Fruit fly (Drosophila melanogaster): ENCODE measurements around the gene CG9592.

CG9592 gene

DNA sequence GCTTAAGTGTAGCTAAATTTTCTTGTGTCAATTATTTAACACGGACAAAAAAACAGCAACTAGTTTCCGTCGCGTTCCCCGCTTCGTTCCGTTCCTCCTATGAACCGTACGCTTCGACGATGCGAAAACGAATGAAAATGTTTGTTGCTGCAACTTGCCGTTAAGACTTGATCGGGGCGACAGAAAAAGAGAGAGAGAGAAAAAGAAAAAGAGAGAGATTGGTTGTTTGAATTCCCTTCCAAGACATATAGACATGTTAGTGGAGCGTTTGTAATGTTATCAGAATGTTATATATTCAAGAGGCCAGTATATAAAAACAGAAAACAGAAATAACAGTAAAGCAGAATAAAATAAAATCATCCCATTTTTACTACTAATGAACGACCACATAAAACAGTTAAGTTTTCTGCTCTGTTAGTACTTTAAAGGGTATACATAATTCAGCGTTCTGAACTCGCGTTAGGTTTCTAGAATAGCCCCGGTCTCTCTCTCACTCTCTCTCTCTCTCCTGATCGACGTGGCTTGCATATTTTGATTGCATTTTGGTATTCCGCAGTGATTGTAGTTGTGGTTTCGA lies 33.3 kb downstream of the CG9592 start, which contains the start of gene Gbs-70E (continued):
- peak; percentile 83 for TF ChIP-seq CG14050 (GFP tag; IDR thresholded peaks at IDR 0.05)
- peak; percentile 84 for TF ChIP-seq Dad (GFP tag; optimal IDR thresholded peaks at IDR 0.05)
- TF ChIP-seq Trl (optimal IDR thresholded peaks at IDR 0.05): peak; percentile 93 to 99
- TF ChIP-seq Trl (GFP tag; optimal IDR thresholded peaks at IDR 0.05): peak; percentile 94
- TF ChIP-seq Poxn (GFP tag; IDR thresholded peaks at IDR 0.05): peak; percentile 60; the same call in 1 of the 2 replicates
- peak; percentile 97 for TF ChIP-seq CG2712 (tag; optimal IDR thresholded peaks at IDR 0.05)
- TF ChIP-seq bsh (GFP tag; optimal IDR thresholded peaks at IDR 0.05): peak; percentile 70 to 92
- TF ChIP-seq Sry-δ (GFP tag; optimal IDR thresholded peaks at IDR 0.05): peak; percentile 34
- TF ChIP-seq ind (GFP tag; optimal IDR thresholded peaks at IDR 0.05): peak; percentile 88
- peak; percentile 92 for TF ChIP-seq dysf (GFP tag; IDR thresholded peaks at IDR 0.05)
- no peak for TF ChIP-seq Gsc (GFP tag; IDR thresholded peaks at IDR 0.05)
- TF ChIP-seq D (optimal IDR thresholded peaks at IDR 0.05): no peak
- peak; percentile 85 for TF ChIP-seq D (GFP tag; optimal IDR thresholded peaks at IDR 0.05)
- no peak for TF ChIP-seq prd (optimal IDR thresholded peaks at IDR 0.05)
- peak; percentile 95 for TF ChIP-seq prd (GFP tag; IDR thresholded peaks at IDR 0.05)
- peak; percentile 77 for TF ChIP-seq CG4854 (GFP tag; optimal IDR thresholded peaks at IDR 0.05)
- TF ChIP-seq insv (GFP tag; optimal IDR thresholded peaks at IDR 0.05): peak in 1 of 2 experiments; percentile 72
- peak; percentile 94 for TF ChIP-seq stc (GFP tag; IDR thresholded peaks at IDR 0.05)
- TF ChIP-seq CG18476 (GFP tag; optimal IDR thresholded peaks at IDR 0.05): peak; percentile 74
- TF ChIP-seq CG7745 (tag; optimal IDR thresholded peaks at IDR 0.05): peak; percentile 61
- TF ChIP-seq ftz-f1 (GFP tag; optimal IDR thresholded peaks at IDR 0.05): peak; percentile 53
- peak; percentile 82 for TF ChIP-seq fd96Cb (tag; optimal IDR thresholded peaks at IDR 0.05)
- TF ChIP-seq CG30403 (GFP tag; optimal IDR thresholded peaks at IDR 0.05): peak; percentile 95
- peak; percentile 88 for TF ChIP-seq Dek (tag; optimal IDR thresholded peaks at IDR 0.05)
- TF ChIP-seq CG9797 (GFP tag; optimal IDR thresholded peaks at IDR 0.05): peak; percentile 10
- TF ChIP-seq CG5180 (GFP tag; optimal IDR thresholded peaks at IDR 0.05): peak; percentile 82
- peak; percentile 86 for TF ChIP-seq dm (GFP tag; optimal IDR thresholded peaks at IDR 0.05)
- TF ChIP-seq yki (optimal IDR thresholded peaks at IDR 0.05): peak; percentile 88
- TF ChIP-seq CG6175 (GFP tag; IDR thresholded peaks at IDR 0.05): peak; percentile 70; the same call in 2 of the 3 replicates
- 0 out of 2 replicates have a peak, but pooled peaks have one; percentile 38 for TF ChIP-seq Scr (GFP tag; IDR thresholded peaks at IDR 0.05; ENCODE audit: partially characterized antibody)
- peak; percentile 76 for TF ChIP-seq mirr (GFP tag; optimal IDR thresholded peaks at IDR 0.05)
- TF ChIP-seq sug (tag; optimal IDR thresholded peaks at IDR 0.05): peak; percentile 89
- peak; percentile 89 for TF ChIP-seq nerfin-1 (tag; optimal IDR thresholded peaks at IDR 0.05)
- no peak for TF ChIP-seq CG14860 (GFP tag; IDR thresholded peaks at IDR 0.05; ENCODE audit: partially characterized antibody)
- TF ChIP-seq psq (GFP tag; optimal IDR thresholded peaks at IDR 0.05): peak; percentile 61
- peak; percentile 36 for TF ChIP-seq Ravus (GFP tag; IDR thresholded peaks at IDR 0.05)
- TF ChIP-seq wek (GFP tag; optimal IDR thresholded peaks at IDR 0.05): peak; percentile 69
- peak; percentile 24 for TF ChIP-seq HmgD (GFP tag; optimal IDR thresholded peaks at IDR 0.05)
- TF ChIP-seq org-1 (GFP tag; optimal IDR thresholded peaks at IDR 0.05): peak; percentile 90
- TF ChIP-seq CG9727 (GFP tag; optimal IDR thresholded peaks at IDR 0.05): peak; percentile 92
- TF ChIP-seq CG10979 (tag; optimal IDR thresholded peaks at IDR 0.05): peak; percentile 93
- TF ChIP-seq fru (optimal IDR thresholded peaks at IDR 0.05): no peak
- peak; percentile 90 for TF ChIP-seq CG3847 (GFP tag; IDR thresholded peaks at IDR 0.05)
- TF ChIP-seq toy (GFP tag; IDR thresholded peaks at IDR 0.05): peak; percentile 79; the same call in 1 of the 2 replicates
- TF ChIP-seq Spps (tag; optimal IDR thresholded peaks at IDR 0.05): peak; percentile 89
- TF ChIP-seq Bdp1 (GFP tag; optimal IDR thresholded peaks at IDR 0.05): peak; percentile 66
- peak; percentile 66 for TF ChIP-seq schlank (tag; optimal IDR thresholded peaks at IDR 0.05)
- TF ChIP-seq bbx (GFP tag; IDR thresholded peaks at IDR 0.05; ENCODE audit: partially characterized antibody): peak; percentile 60; the same call in 1 of the 2 replicates
- peak; percentile 93 for TF ChIP-seq CG17568 (GFP tag; optimal IDR thresholded peaks at IDR 0.05)
- peak; percentile 91 for TF ChIP-seq CG11093 (GFP tag; IDR thresholded peaks at IDR 0.05)
- TF ChIP-seq unpg (GFP tag; optimal IDR thresholded peaks at IDR 0.05): peak; percentile 94

All from whole organism, embryonic.